Fruit fly (Drosophila melanogaster): ENCODE measurements around the gene PSMG1.

The PSMG1 gene

DNA sequence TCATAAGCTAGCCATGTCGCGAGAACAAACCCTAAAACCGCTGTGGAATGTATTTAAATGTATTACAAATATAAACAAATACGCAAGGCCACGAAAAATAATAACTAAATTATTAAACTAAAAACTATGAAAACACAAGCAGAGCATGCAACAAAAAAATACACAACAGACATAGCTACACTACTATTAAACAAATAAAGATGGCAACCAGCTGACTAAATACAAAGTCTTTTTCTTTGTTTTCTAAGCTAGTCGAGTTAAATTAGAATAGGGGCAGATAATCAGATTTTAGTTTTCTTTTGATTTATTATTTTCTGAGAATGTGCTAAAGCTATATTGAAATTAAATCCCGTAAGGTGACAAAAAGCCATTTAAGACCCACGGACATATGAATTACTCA is 47.5 kb downstream of the PSMG1 start (continued):
- no peak for TF ChIP-seq Lhr (GFP tag; optimal IDR thresholded peaks at IDR 0.05)
- TF ChIP-seq CG13894 (tag; optimal IDR thresholded peaks at IDR 0.05): no peak
- TF ChIP-seq Abd-B (GFP tag; optimal IDR thresholded peaks at IDR 0.05): no peak
- no peak for TF ChIP-seq Rx (GFP tag; IDR thresholded peaks at IDR 0.05)
- peak; percentile 31 for TF ChIP-seq cwo (GFP tag; optimal IDR thresholded peaks at IDR 0.05)
- no peak for TF ChIP-seq CG9797 (GFP tag; optimal IDR thresholded peaks at IDR 0.05)
- TF ChIP-seq sna (GFP tag; IDR thresholded peaks at IDR 0.05; ENCODE audit: partially characterized antibody): no peak
- no peak for TF ChIP-seq NC2β (GFP tag; optimal IDR thresholded peaks at IDR 0.05)
- TF ChIP-seq CG17912 (GFP tag; optimal IDR thresholded peaks at IDR 0.05): no peak
- TF ChIP-seq CG16779 (GFP tag; IDR thresholded peaks at IDR 0.05): no peak
- no peak for TF ChIP-seq danr (GFP tag; IDR thresholded peaks at IDR 0.05)
- TF ChIP-seq p53 (GFP tag; optimal IDR thresholded peaks at IDR 0.05): no peak
- TF ChIP-seq CG5245 (GFP tag; optimal IDR thresholded peaks at IDR 0.05): no peak

Data from whole organism, embryonic.